Fruit fly (Drosophila melanogaster) S2 (cell line): ENCODE measurements around the gene Cep97.

ENCODE experiments used
- CG8478 ChIP-seq: fragments of >200 bp; optimal IDR thresholded peaks from 2 replicates; lab custom pipeline; 2018
- CTCF ChIP-seq, 2 experiments: fragments of >200 bp; optimal IDR thresholded peaks; 2 replicates each; lab custom pipeline; 2018

DNA sequence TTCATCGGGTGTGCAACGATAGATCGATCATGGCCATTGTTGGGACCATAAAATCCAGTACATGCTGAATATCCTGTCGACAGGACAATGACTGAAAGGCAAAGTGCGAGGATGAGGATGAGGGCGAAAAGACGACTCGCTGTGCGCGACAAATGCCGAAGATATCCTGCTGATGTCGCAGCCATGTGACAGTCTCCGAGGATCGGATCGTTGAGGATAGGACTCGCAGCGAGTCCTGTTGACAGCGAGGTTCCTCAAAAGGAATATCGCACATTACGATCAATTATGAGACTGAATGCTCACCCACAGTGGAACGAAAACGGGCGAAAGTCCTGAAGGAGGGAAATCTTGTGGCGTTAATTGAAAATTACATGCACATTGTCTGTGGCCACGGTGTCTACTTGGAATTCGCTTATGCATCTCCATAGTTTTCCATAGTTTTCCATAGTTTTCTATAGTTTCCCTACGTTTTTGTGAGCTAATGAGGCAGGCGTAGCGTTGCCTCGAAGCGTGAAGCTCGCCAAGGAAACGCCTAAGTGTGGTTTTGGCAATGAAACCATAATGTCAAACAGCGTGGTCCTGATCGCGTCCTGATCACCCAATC lies 44.9 kb upstream of the Cep97 start:
- TF ChIP-seq CTCF (optimal IDR thresholded peaks at IDR 0.05; lab: Kevin White, UChicago) = no peak
- TF ChIP-seq CG8478 = no peak
